Worm (Caenorhabditis elegans): ENCODE measurements around the gene K03D3.5.

DNA sequence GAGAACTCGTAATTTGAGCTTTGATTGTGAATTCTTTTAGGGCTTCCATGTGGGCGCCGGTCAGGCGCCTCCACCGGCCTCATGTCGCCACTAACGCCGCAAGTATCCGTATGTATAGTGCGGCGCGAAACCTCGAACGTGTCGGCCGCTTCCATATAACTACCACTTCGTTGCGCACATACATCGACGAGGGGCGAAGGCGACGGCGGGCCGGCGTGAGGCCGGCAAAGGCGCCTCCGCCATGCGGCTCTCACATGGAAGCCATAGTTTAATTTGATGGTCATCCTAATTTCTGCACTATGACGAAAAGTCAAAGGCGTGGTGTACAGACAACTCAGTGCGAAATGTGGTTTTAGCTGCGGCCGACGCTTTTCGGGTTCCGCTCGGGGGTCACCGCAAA is 10.2 kb downstream of the K03D3.5 start:
- TF ChIP-seq lsy-2 (tag; optimal IDR thresholded peaks at IDR 0.05): no peak
- TF ChIP-seq ama-1 (optimal IDR thresholded peaks at IDR 0.05): no peak
- no peak for TF ChIP-seq unc-62 (GFP tag; optimal IDR thresholded peaks at IDR 0.05)
- TF ChIP-seq lin-14 (GFP tag; optimal IDR thresholded peaks at IDR 0.05): no peak
- no peak for TF ChIP-seq lin-15B (tag; optimal IDR thresholded peaks at IDR 0.05)
- TF ChIP-seq lin-13 (GFP tag; optimal IDR thresholded peaks at IDR 0.05): no peak
- no peak for TF ChIP-seq lin-39 (tag; optimal IDR thresholded peaks at IDR 0.05)

Measured in whole organism, L1 larva.